Worm (Caenorhabditis elegans) whole organism, L4/young adult: ENCODE measurements around the gene F37C12.14.

Experiments
- W03F9.2 ChIP-seq: fragments of 150-350 bp; optimal IDR thresholded peaks from 2 replicates; lab custom pipeline; 2014; ENCODE audit warnings: missing biosample characterization, missing genetic modification characterization
- dao-5 ChIP-seq: sonication (generic microtip); optimal IDR thresholded peaks from 2 replicates; lab custom pipeline; 2016; ENCODE audit warnings: missing genotype, missing genetic modification characterization, moderate library complexity, missing compliant biosample characterization
- him-1 ChIP-seq: sonication (generic microtip); optimal IDR thresholded peaks from 2 replicates; lab custom pipeline; 2016; ENCODE audit warnings: missing genotype, missing genetic modification reagents, missing genetic modification characterization, missing compliant biosample characterization

DNA sequence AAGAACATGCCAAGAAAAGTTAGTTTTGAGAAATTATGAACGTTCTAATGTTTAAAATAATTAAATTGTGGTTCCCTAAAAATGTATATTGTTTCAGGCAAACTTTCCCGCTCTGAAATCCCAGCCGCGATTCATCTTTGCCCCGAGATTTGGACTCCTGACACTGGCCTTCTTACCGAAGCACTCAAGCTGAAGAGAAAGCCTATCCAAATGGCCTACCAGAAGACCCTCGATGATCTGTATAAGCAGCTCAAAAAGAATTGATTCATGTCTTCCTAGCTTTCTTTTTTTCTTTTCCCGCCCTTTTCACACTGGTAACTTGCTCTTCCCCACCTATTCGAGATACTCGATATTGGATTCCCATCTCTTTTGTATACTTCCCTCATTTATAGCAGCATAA, 15.3 kb downstream of the F37C12.14 start:
- no peak for TF ChIP-seq dao-5 (tag; lab: Kevin White, UChicago)
- TF ChIP-seq W03F9.2 (tag; lab: Kevin White, UChicago) = no peak
- no peak for TF ChIP-seq him-1 (tag; lab: Kevin White, UChicago)
